Worm (Caenorhabditis elegans) whole organism, late embryonic: ENCODE results near the gene T13G4.4.
A peak's percentile ranks its signal among the peaks of the same experiment; 100 is the strongest.

Experiments
- C38D4.7 ChIP-seq: fragments of 200-800 bp; sonication (Bioruptor generic); optimal IDR thresholded peaks from 2 replicates; lab custom pipeline; 2018; ENCODE audit warnings: mild to moderate bottlenecking, missing genetic modification characterization, moderate library complexity, missing compliant biosample characterization
- K09A11.1 ChIP-seq: sonication (generic microtip); optimal IDR thresholded peaks from 2 replicates; lab custom pipeline; 2017; ENCODE audit warnings: antibody characterized with exemption, mild to moderate bottlenecking, missing genetic modification characterization, missing compliant biosample characterization; ENCODE audit not compliant: insufficient read depth
- T23F11.4 ChIP-seq: fragments of 200-800 bp; sonication (Bioruptor generic); optimal IDR thresholded peaks from 2 replicates; lab custom pipeline; 2018; ENCODE audit warnings: mild to moderate bottlenecking, missing genetic modification characterization, missing compliant biosample characterization
- Y22D7AL.16 ChIP-seq: sonication (generic microtip); optimal IDR thresholded peaks from 2 replicates; lab custom pipeline; 2016; ENCODE audit warnings: missing genetic modification characterization, missing compliant biosample characterization
- ahr-1 ChIP-seq: sonication (generic microtip); optimal IDR thresholded peaks from 2 replicates; lab custom pipeline; 2016; ENCODE audit warnings: missing genetic modification characterization, missing compliant biosample characterization
- ama-1 ChIP-seq: fragments of 150-350 bp; optimal IDR thresholded peaks from 2 replicates; lab custom pipeline; 2014
- ceh-19 ChIP-seq: fragments of 200-800 bp; sonication (Bioruptor generic); optimal IDR thresholded peaks from 2 replicates; lab custom pipeline; 2018; ENCODE audit warnings: mild to moderate bottlenecking, missing genetic modification characterization, missing compliant biosample characterization
- ceh-2 ChIP-seq: sonication (generic microtip); optimal IDR thresholded peaks from 2 replicates; lab custom pipeline; 2016; ENCODE audit warnings: missing genotype, missing genetic modification characterization, missing compliant biosample characterization
- ceh-22 ChIP-seq: sonication (generic microtip); optimal IDR thresholded peaks from 2 replicates; lab custom pipeline; 2017; ENCODE audit warnings: missing biosample characterization, missing genetic modification characterization
- ceh-24 ChIP-seq: sonication (generic microtip); optimal IDR thresholded peaks from 2 replicates; lab custom pipeline; 2016; ENCODE audit warnings: mild to moderate bottlenecking, missing genetic modification characterization, missing compliant biosample characterization
- ceh-31 ChIP-seq: sonication (generic microtip); optimal IDR thresholded peaks from 2 replicates; lab custom pipeline; 2016; ENCODE audit warnings: missing genetic modification characterization, missing compliant biosample characterization
- ceh-48 ChIP-seq: sonication (generic microtip); optimal IDR thresholded peaks from 2 replicates; lab custom pipeline; 2016; ENCODE audit warnings: missing genetic modification characterization, inconsistent platforms, missing compliant biosample characterization
- ceh-6 ChIP-seq: fragments of 200-800 bp; sonication (Bioruptor generic); optimal IDR thresholded peaks from 2 replicates; lab custom pipeline; 2018; ENCODE audit warnings: mild to moderate bottlenecking, missing genetic modification characterization, missing compliant biosample characterization
- elt-2 ChIP-seq: sonication (generic microtip); optimal IDR thresholded peaks from 2 replicates; lab custom pipeline; 2016; ENCODE audit warnings: missing genetic modification reagents, missing genetic modification characterization, missing compliant biosample characterization
- gmeb-2 ChIP-seq: sonication (generic microtip); optimal IDR thresholded peaks from 2 replicates; lab custom pipeline; 2016; ENCODE audit warnings: missing genetic modification characterization, inconsistent platforms, missing compliant biosample characterization
- hlh-15 ChIP-seq: sonication (generic microtip); optimal IDR thresholded peaks from 2 replicates; lab custom pipeline; 2016; ENCODE audit warnings: missing genetic modification characterization, missing compliant biosample characterization
- hlh-30 ChIP-seq: sonication (generic microtip); optimal IDR thresholded peaks from 2 replicates; lab custom pipeline; 2017; ENCODE audit warnings: antibody characterized with exemption, missing genetic modification characterization, missing compliant biosample characterization; ENCODE audit not compliant: insufficient read depth
- hlh-8 ChIP-seq: sonication (generic microtip); optimal IDR thresholded peaks from 2 replicates; lab custom pipeline; 2016; ENCODE audit warnings: missing genotype, missing genetic modification characterization, missing compliant biosample characterization
- lim-6 ChIP-seq: sonication (generic microtip); optimal IDR thresholded peaks from 2 replicates; lab custom pipeline; 2016; ENCODE audit warnings: missing genetic modification characterization, missing compliant biosample characterization
- madf-2 ChIP-seq: sonication (generic microtip); optimal IDR thresholded peaks from 2 replicates; lab custom pipeline; 2017; ENCODE audit warnings: missing genetic modification characterization, missing compliant biosample characterization
- nfya-1 ChIP-seq: sonication (generic microtip); optimal IDR thresholded peaks from 2 replicates; lab custom pipeline; 2017; ENCODE audit warnings: missing genetic modification characterization, mild to moderate bottlenecking, missing compliant biosample characterization, antibody characterized with exemption, moderate library complexity
- nhr-11 ChIP-seq: fragments of 150-350 bp; optimal IDR thresholded peaks from 2 replicates; lab custom pipeline; 2014; ENCODE audit warnings: missing biosample characterization, missing genetic modification characterization
- npax-4 ChIP-seq: sonication (generic microtip); optimal IDR thresholded peaks from 2 replicates; lab custom pipeline; 2016; ENCODE audit warnings: missing genetic modification characterization, missing compliant biosample characterization
- odd-2 ChIP-seq: sonication (generic microtip); optimal IDR thresholded peaks from 2 replicates; lab custom pipeline; 2017; ENCODE audit warnings: antibody characterized with exemption, mild to moderate bottlenecking, missing genetic modification characterization, missing compliant biosample characterization
- pag-3 ChIP-seq: sonication (generic microtip); optimal IDR thresholded peaks from 2 replicates; lab custom pipeline; 2016; ENCODE audit warnings: missing compliant biosample characterization, missing genetic modification characterization, borderline replicate concordance
- pha-2 ChIP-seq: sonication (generic microtip); optimal IDR thresholded peaks from 2 replicates; lab custom pipeline; 2017; ENCODE audit warnings: mild to moderate bottlenecking, missing genetic modification characterization, missing compliant biosample characterization
- pha-4 ChIP-seq: fragments of 150-350 bp; optimal IDR thresholded peaks from 2 replicates; lab custom pipeline; 2018; ENCODE audit warnings: missing biosample characterization, missing genetic modification reagents, missing genetic modification characterization
- pqm-1 ChIP-seq: sonication (generic microtip); optimal IDR thresholded peaks from 2 replicates; lab custom pipeline; 2016; ENCODE audit warnings: missing genetic modification characterization, missing compliant biosample characterization
- rnt-1 ChIP-seq: sonication (generic microtip); optimal IDR thresholded peaks from 2 replicates; lab custom pipeline; 2016; ENCODE audit warnings: missing genetic modification characterization, missing compliant biosample characterization
- sdc-2 ChIP-seq: sonication (generic microtip); optimal IDR thresholded peaks from 2 replicates; lab custom pipeline; 2016; ENCODE audit warnings: missing genotype, missing genetic modification characterization, missing compliant biosample characterization
- sox-2 ChIP-seq: fragments of 200-800 bp; sonication (Bioruptor generic); IDR thresholded peaks from 2 replicates; pipeline ENCODE4 v1.3.6; 2022; ENCODE audit warnings: missing genetic modification reagents, missing genetic modification characterization, missing compliant biosample characterization
- sox-4 ChIP-seq: sonication (generic microtip); optimal IDR thresholded peaks from 2 replicates; lab custom pipeline; 2017; ENCODE audit warnings: mild to moderate bottlenecking, missing genetic modification characterization, inconsistent platforms, missing compliant biosample characterization
- tbx-2 ChIP-seq: sonication (generic microtip); optimal IDR thresholded peaks from 2 replicates; lab custom pipeline; 2016; ENCODE audit warnings: missing genetic modification characterization, missing compliant biosample characterization
- tbx-7 ChIP-seq: sonication (generic microtip); optimal IDR thresholded peaks from 2 replicates; lab custom pipeline; 2016; ENCODE audit warnings: missing genotype, missing genetic modification characterization, missing compliant biosample characterization
- ttx-3 ChIP-seq: sonication (generic microtip); optimal IDR thresholded peaks from 2 replicates; lab custom pipeline; 2016; ENCODE audit warnings: missing genetic modification reagents, missing genetic modification characterization, missing compliant biosample characterization
- unc-42 ChIP-seq: sonication (generic microtip); optimal IDR thresholded peaks from 2 replicates; lab custom pipeline; 2016; ENCODE audit warnings: missing genotype, missing genetic modification characterization, missing compliant biosample characterization
- unc-55 ChIP-seq: sonication (generic microtip); optimal IDR thresholded peaks from 2 replicates; lab custom pipeline; 2017; ENCODE audit warnings: missing biosample characterization, missing genetic modification reagents, missing genetic modification characterization
- ztf-16 ChIP-seq: sonication (generic microtip); optimal IDR thresholded peaks from 2 replicates; lab custom pipeline; 2017; ENCODE audit warnings: missing genetic modification characterization, missing compliant biosample characterization

T13G4.4 gene

DNA sequence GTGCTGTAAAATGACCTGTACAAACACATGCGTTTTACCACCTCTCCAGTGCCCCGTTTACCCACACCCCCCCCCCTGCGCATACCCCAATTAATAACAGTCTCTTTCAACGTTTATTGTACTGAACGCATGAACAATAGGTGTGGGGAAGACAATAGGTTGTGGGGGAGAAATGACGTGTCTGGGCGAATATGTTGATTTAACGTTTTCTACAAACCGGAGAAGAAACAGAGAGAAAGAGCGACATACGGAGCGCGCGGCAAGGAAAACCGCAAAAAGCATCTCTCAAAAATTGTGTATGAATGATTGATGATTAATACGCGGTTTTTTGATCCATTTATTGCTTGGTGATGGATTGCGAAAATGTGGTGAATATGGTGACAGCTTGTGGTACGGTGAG, 32.4 kb upstream of the T13G4.4 start:
- no peak for TF ChIP-seq pag-3
- TF ChIP-seq Y22D7AL.16 (tag; lab: Kevin White, UChicago), result no peak
- peak; percentile 3 for TF ChIP-seq nfya-1
- TF ChIP-seq unc-55, result peak; percentile 56
- TF ChIP-seq sox-2 (GFP tag; lab: Robert Waterston, UW), result peak; percentile 93
- TF ChIP-seq rnt-1 (tag; lab: Kevin White, UChicago), result no peak
- peak; percentile 6 for TF ChIP-seq C38D4.7
- TF ChIP-seq ceh-31 (tag; lab: Kevin White, UChicago), result peak; percentile 4
- TF ChIP-seq hlh-15, result no peak
- no peak for TF ChIP-seq ceh-22 (tag; lab: Kevin White, UChicago)
- no peak for TF ChIP-seq pqm-1 (tag; lab: Kevin White, UChicago)
- TF ChIP-seq tbx-2 (tag; lab: Kevin White, UChicago), result no peak
- no peak for TF ChIP-seq pha-2 (tag; lab: Kevin White, UChicago)

DNA sequence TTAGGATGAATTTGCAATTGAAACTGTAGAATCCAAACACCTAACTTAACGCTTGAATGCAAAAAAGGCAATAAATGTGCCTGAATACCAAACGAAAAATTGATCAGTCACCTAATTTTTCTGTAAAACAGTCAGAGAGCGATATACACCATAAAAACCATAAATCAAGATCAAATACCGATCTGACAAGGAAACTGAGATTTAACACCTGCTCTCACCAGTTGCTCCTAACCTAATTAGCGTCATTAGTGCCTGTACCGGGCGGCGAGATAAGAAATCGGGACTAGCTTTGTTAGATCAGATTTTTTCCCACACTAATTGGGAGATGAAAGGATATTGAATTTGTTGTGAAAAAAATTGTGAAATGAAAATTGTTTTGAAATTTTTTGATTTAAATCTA, 31.6 kb upstream of the T13G4.4 start:
- TF ChIP-seq pha-4, result no peak
- TF ChIP-seq odd-2 (tag; lab: Kevin White, UChicago), result no peak
- no peak for TF ChIP-seq tbx-7 (tag; lab: Kevin White, UChicago)
- TF ChIP-seq ttx-3, result no peak
- no peak for TF ChIP-seq ceh-6 (GFP tag; lab: Kevin White, UChicago)
- no peak for TF ChIP-seq K09A11.1 (tag; lab: Kevin White, UChicago)
- no peak for TF ChIP-seq pag-3
- no peak for TF ChIP-seq sox-2 (GFP tag; lab: Robert Waterston, UW)
- TF ChIP-seq gmeb-2 (tag; lab: Kevin White, UChicago), result no peak
- no peak for TF ChIP-seq hlh-8
- no peak for TF ChIP-seq ahr-1 (tag; lab: Kevin White, UChicago)
- TF ChIP-seq hlh-30 (tag; lab: Kevin White, UChicago), result no peak

DNA sequence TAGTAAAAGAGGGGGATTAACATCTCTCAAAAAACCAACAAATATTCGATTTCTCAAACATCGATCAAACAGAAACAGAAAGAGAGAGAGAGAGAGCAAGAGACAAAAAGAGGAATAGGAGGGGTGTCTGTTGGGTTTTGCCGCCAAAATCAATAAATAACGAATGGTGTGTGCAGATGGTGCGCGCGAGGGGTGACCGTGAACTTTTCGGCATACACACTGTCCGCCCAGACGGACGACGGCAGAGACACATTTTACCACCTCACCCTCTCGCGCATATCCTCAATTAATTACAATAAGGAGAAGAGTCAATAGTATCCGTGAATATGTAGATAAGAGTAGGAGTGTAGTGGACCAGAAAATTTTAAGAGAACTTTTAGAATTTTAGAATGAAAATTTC, 30.9 kb upstream of the T13G4.4 start:
- TF ChIP-seq ceh-48 (tag; lab: Kevin White, UChicago), result peak; percentile 26
- peak; percentile 10 for TF ChIP-seq tbx-2 (tag; lab: Kevin White, UChicago)
- no peak for TF ChIP-seq ceh-19 (GFP tag; lab: Kevin White, UChicago)
- TF ChIP-seq ceh-31 (tag; lab: Kevin White, UChicago), result peak; percentile 3

DNA sequence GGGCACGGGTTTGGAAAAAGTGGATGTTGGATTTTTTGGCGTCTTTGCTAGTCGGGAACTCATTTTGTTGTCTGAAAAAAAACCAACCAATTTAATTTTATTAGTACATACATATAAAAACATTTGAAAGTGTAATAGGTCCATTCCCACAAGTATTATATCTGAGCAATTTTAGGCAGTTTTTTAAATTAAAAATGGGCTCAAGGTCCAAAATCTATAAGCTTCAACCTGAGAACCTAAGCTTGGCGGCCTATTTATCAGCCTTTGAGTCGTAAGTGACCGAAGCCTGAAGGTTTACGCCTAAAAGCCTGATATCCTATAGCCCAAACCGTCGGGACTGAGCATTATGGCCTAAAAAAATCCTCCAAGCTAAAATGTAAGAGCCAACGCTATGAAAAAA, 27.0 kb upstream of the T13G4.4 start:
- TF ChIP-seq ceh-24 (no peak), madf-2 (no peak), Y22D7AL.16 (tag; lab: Kevin White, UChicago) (no peak), ama-1 (lab: Kevin White, UChicago) (no peak), elt-2 (no peak), sox-4 (no peak), pha-2 (tag; lab: Kevin White, UChicago) (no peak), sdc-2 (tag; lab: Kevin White, UChicago) (no peak), nhr-11 (no peak), ceh-2 (no peak), pqm-1 (tag; lab: Kevin White, UChicago) (no peak), lim-6 (tag; lab: Kevin White, UChicago) (no peak), npax-4 (tag; lab: Kevin White, UChicago) (no peak), pha-4 (no peak), T23F11.4 (no peak)

DNA sequence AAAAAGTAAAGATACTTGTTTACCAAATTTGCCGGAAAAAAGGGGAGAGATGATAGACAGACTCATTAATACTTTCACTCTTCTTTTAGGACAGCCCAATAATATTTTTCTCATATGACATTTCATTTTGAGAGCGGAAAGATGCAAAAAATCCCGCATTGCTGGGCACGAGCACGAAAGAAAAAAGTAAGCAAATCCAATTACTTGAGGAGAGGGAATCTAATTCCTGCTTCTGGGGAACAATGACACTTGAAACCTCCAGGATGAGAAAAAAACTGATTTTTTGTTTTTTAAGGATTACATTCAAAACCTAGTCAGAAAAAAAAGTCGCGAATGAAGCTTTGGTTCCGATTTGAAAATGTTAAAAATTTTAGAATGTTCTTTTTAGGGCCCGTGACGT, 25.4 kb upstream of the T13G4.4 start:
- TF ChIP-seq unc-42 (tag; lab: Kevin White, UChicago) (peak; percentile 64), tbx-7 (tag; lab: Kevin White, UChicago) (no peak), ztf-16 (no peak)
